Worm (Caenorhabditis elegans): ENCODE measurements around the gene eif-1.A.

DNA sequence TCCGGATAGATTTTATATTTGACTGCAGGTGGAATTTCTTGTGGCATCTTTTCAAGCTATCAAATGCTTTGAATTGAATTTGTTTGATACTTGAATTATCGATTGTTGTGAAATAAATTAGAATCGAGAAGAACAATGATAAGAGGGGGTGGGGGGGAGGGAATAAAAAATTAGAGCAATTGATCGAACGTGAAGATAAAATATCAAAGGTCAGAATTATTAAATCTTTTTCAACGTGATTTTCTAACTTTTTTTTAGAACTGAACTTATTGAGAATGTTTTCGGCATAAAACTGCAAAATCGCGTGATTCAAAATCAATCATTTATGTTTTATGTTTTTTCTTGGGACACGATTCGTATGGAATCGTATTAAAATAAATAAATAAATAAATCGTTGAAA is 16.5 kb downstream of the eif-1.A start, which contains the start of gene mpz-4:
- TF ChIP-seq nhr-77 (tag; optimal IDR thresholded peaks at IDR 0.05) (no peak), ceh-82 (tag; optimal IDR thresholded peaks at IDR 0.05) (no peak), dmd-4 (tag; optimal IDR thresholded peaks at IDR 0.05) (no peak), unc-62 (GFP tag; optimal IDR thresholded peaks at IDR 0.05) (no peak), lin-39 (tag; optimal IDR thresholded peaks at IDR 0.05) (no peak)
